Fruit fly (Drosophila melanogaster) whole organism, embryonic: ENCODE measurements around the gene Traf4.

ENCODE experiments used
- Atf6 ChIP-seq: fragments of 200-800 bp; sonication (Bioruptor generic); IDR thresholded peaks from 2 replicates; pipeline ENCODE4 v1.3.6; 2022; ENCODE audit warnings: missing biosample characterization, missing genetic modification characterization
- Awh ChIP-seq: fragments of 200-800 bp; sonication (Bioruptor generic); IDR thresholded peaks from 2 replicates; pipeline ENCODE4, ENCODE4 v1.3.6; 2022; ENCODE audit warnings: missing biosample characterization, missing genetic modification characterization
- Blimp-1 ChIP-seq: fragments of 200-800 bp; sonication (Bioruptor generic); optimal IDR thresholded peaks from 3 replicates; lab custom pipeline; 2018; ENCODE audit warnings: missing biosample characterization, missing genetic modification characterization, mild to moderate bottlenecking, moderate library complexity, missing genetic modification reagents
- BtbVII ChIP-seq: fragments of 200-800 bp; sonication (Bioruptor generic); optimal IDR thresholded peaks from 3 replicates; lab custom pipeline; 2017; ENCODE audit warnings: missing biosample characterization, mild to moderate bottlenecking, missing genetic modification characterization
- CG10431 ChIP-seq: fragments of 200-800 bp; sonication (Bioruptor generic); optimal IDR thresholded peaks from 3 replicates; lab custom pipeline; 2018; ENCODE audit warnings: missing biosample characterization, mild to moderate bottlenecking, missing genetic modification characterization
- CG12104 ChIP-seq: fragments of 200-800 bp; sonication (Bioruptor generic); optimal IDR thresholded peaks from 3 replicates; lab custom pipeline; 2016; ENCODE audit warnings: missing biosample characterization, missing genetic modification characterization
- CG12155 ChIP-seq: fragments of 200-800 bp; sonication (Bioruptor generic); optimal IDR thresholded peaks from 3 replicates; lab custom pipeline; 2016; ENCODE audit warnings: missing biosample characterization, missing genetic modification characterization
- CG13894 ChIP-seq: fragments of 200-800 bp; sonication (Bioruptor generic); optimal IDR thresholded peaks from 3 replicates; lab custom pipeline; 2018; ENCODE audit warnings: missing biosample characterization, mild to moderate bottlenecking, missing genetic modification characterization, moderate library complexity
- CG15073 ChIP-seq: fragments of 200-800 bp; sonication (Bioruptor generic); optimal IDR thresholded peaks from 2 replicates; lab custom pipeline; 2016; ENCODE audit warnings: missing biosample characterization, missing genetic modification characterization
- CG15696 ChIP-seq: fragments of 200-800 bp; sonication (Bioruptor generic); optimal IDR thresholded peaks from 2 replicates; lab custom pipeline; 2019; ENCODE audit warnings: missing biosample characterization, mild to moderate bottlenecking, missing genetic modification characterization, moderate library complexity
- CG1647 ChIP-seq: fragments of 200-800 bp; sonication (Bioruptor generic); optimal IDR thresholded peaks from 3 replicates; lab custom pipeline; 2016; ENCODE audit warnings: missing biosample characterization, missing genetic modification characterization
- CG18764 ChIP-seq: fragments of 200-800 bp; sonication (Bioruptor generic); optimal IDR thresholded peaks from 3 replicates; lab custom pipeline; 2016; ENCODE audit warnings: missing biosample characterization, missing genetic modification characterization
- CG3838 ChIP-seq: fragments of 200-800 bp; sonication (Bioruptor generic); optimal IDR thresholded peaks from 3 replicates; lab custom pipeline; 2016; ENCODE audit warnings: missing biosample characterization, missing genetic modification characterization
- CG5245 ChIP-seq: fragments of 200-800 bp; sonication (Bioruptor generic); optimal IDR thresholded peaks from 3 replicates; lab custom pipeline; 2016; ENCODE audit warnings: missing biosample characterization, missing genetic modification characterization
- CG5953 ChIP-seq: fragments of 200-800 bp; sonication (Bioruptor generic); IDR thresholded peaks from 2 replicates; pipeline ENCODE4 v1.3.6; 2022; ENCODE audit warnings: missing biosample characterization, missing genetic modification characterization
- CG6654 ChIP-seq: fragments of 200-800 bp; sonication (Bioruptor generic); optimal IDR thresholded peaks from 2 replicates; lab custom pipeline; 2017; ENCODE audit warnings: missing biosample characterization, mild to moderate bottlenecking, missing genetic modification characterization
- CG7556 ChIP-seq: fragments of 200-800 bp; sonication (Bioruptor generic); optimal IDR thresholded peaks from 2 replicates; lab custom pipeline; 2017; ENCODE audit warnings: missing biosample characterization, mild to moderate bottlenecking, missing genetic modification characterization
- D19A ChIP-seq: fragments of 200-800 bp; optimal IDR thresholded peaks from 3 replicates; lab custom pipeline; 2019; ENCODE audit warnings: missing biosample characterization, mild to moderate bottlenecking, missing genetic modification characterization, moderate library complexity
- Dfd ChIP-seq, 2 experiments: fragments of >200 bp; optimal IDR thresholded peaks; 2 replicates each; lab custom pipeline; 2017; ENCODE audit warnings: missing biosample characterization in 2 of 2, missing genetic modification characterization in 2 of 2
- Dll ChIP-seq: fragments of 200-800 bp; sonication (Bioruptor generic); IDR thresholded peaks from 4 replicates; pipeline ENCODE4 v1.3.6; 2022; ENCODE audit warnings: missing biosample characterization, missing genetic modification characterization; ENCODE audit not compliant: partially characterized antibody
- Hand ChIP-seq: fragments of 200-800 bp; sonication (Bioruptor generic); optimal IDR thresholded peaks from 2 replicates; lab custom pipeline; 2017; ENCODE audit warnings: mild to moderate bottlenecking, missing biosample characterization, missing genetic modification reagents, missing genetic modification characterization
- Hey ChIP-seq: fragments of 200-800 bp; sonication (Bioruptor generic); optimal IDR thresholded peaks from 3 replicates; lab custom pipeline; 2018; ENCODE audit warnings: missing biosample characterization, mild to moderate bottlenecking, missing genetic modification characterization
- HmgD ChIP-seq: fragments of 200-800 bp; sonication (Bioruptor generic); optimal IDR thresholded peaks from 3 replicates; lab custom pipeline; 2016; ENCODE audit warnings: missing biosample characterization, missing genetic modification characterization
- Hr51 ChIP-seq, 2 experiments: fragments of 200-800 bp; sonication (Bioruptor generic); optimal IDR thresholded peaks; 2 replicates in 1 of 2; 3 replicates in 1 of 2; lab custom pipeline; 2016 to 2018; ENCODE audit warnings: missing biosample characterization in 2 of 2, missing genetic modification characterization in 2 of 2, mild to moderate bottlenecking in 1 of 2, moderate library complexity in 1 of 2
- Kr ChIP-seq: fragments of 200-800 bp; sonication (Bioruptor generic); optimal IDR thresholded peaks from 2 replicates; lab custom pipeline; 2017; ENCODE audit warnings: missing biosample characterization, mild to moderate bottlenecking, missing genetic modification characterization
- MBD-R2 ChIP-seq: fragments of 200-800 bp; sonication (Bioruptor generic); IDR thresholded peaks from 2 replicates; pipeline ENCODE4 v1.3.6; 2022; ENCODE audit warnings: missing biosample characterization, missing genetic modification characterization
- Max ChIP-seq: fragments of 200-800 bp; sonication (Bioruptor generic); optimal IDR thresholded peaks from 2 replicates; lab custom pipeline; 2016; ENCODE audit warnings: missing biosample characterization, mild to moderate bottlenecking, missing genetic modification characterization
- Mrtf ChIP-seq: fragments of 200-800 bp; sonication (Bioruptor generic); IDR thresholded peaks from 3 replicates; pipeline ENCODE4 v1.3.6; 2022; ENCODE audit warnings: missing biosample characterization, missing genetic modification characterization
- NK7.1 ChIP-seq: fragments of 200-800 bp; sonication (Bioruptor generic); optimal IDR thresholded peaks from 3 replicates; lab custom pipeline; 2016; ENCODE audit warnings: missing biosample characterization, missing genetic modification characterization
- Opbp ChIP-seq: fragments of 200-800 bp; sonication (Bioruptor generic); IDR thresholded peaks from 3 replicates; pipeline ENCODE4 v1.3.6; 2022; ENCODE audit warnings: missing biosample characterization, missing genetic modification characterization; ENCODE audit not compliant: partially characterized antibody
- Ptx1 ChIP-seq: fragments of 200-800 bp; sonication (Bioruptor generic); IDR thresholded peaks from 2 replicates; pipeline ENCODE4 v1.3.6; 2022; ENCODE audit warnings: missing biosample characterization, missing genetic modification characterization
- Sox100B ChIP-seq: fragments of 200-800 bp; sonication (Bioruptor generic); optimal IDR thresholded peaks from 3 replicates; lab custom pipeline; 2018; ENCODE audit warnings: missing biosample characterization, mild to moderate bottlenecking, missing genetic modification characterization
- Trl ChIP-seq, 3 experiments: fragments of >200 bp in 2 of 3; fragments of 200-800 bp in 1 of 3; sonication (Bioruptor generic) in 1 of 3; optimal IDR thresholded peaks; 2 replicates in 1 of 3; 3 replicates in 2 of 3; lab custom pipeline; 2016 to 2017; ENCODE audit warnings: missing biosample characterization in 1 of 3, missing genetic modification characterization in 1 of 3
- ac ChIP-seq: fragments of 200-800 bp; sonication (Bioruptor generic); optimal IDR thresholded peaks from 3 replicates; lab custom pipeline; 2017; ENCODE audit warnings: missing biosample characterization, mild to moderate bottlenecking, missing genetic modification characterization
- caup ChIP-seq: fragments of 200-800 bp; sonication (Bioruptor generic); optimal IDR thresholded peaks from 3 replicates; lab custom pipeline; 2017; ENCODE audit warnings: missing biosample characterization, mild to moderate bottlenecking, missing genetic modification characterization, moderate library complexity; ENCODE audit not compliant: severe bottlenecking
- danr ChIP-seq: fragments of 200-800 bp; sonication (Bioruptor generic); IDR thresholded peaks from 2 replicates; pipeline ENCODE4 v1.3.6; 2022; ENCODE audit warnings: missing biosample characterization, missing genetic modification characterization
- dmrt99B ChIP-seq: fragments of 200-800 bp; sonication (Bioruptor generic); optimal IDR thresholded peaks from 2 replicates; lab custom pipeline; 2018; ENCODE audit warnings: missing biosample characterization, mild to moderate bottlenecking, missing genetic modification characterization, moderate library complexity
- gsb ChIP-seq: fragments of 200-800 bp; sonication (Bioruptor generic); IDR thresholded peaks from 2 replicates; pipeline ENCODE4 v1.3.6; 2022; ENCODE audit warnings: missing biosample characterization, missing genetic modification characterization
- klu ChIP-seq: fragments of 200-800 bp; sonication (Bioruptor generic); IDR thresholded peaks from 2 replicates; pipeline ENCODE4 v1.3.6; 2022; ENCODE audit warnings: missing biosample characterization, missing genetic modification characterization
- otp ChIP-seq: fragments of 200-800 bp; sonication (Bioruptor generic); IDR thresholded peaks from 3 replicates; pipeline ENCODE4, ENCODE4 v1.3.6; 2022; ENCODE audit warnings: missing biosample characterization, missing genetic modification characterization
- psq ChIP-seq: fragments of 200-800 bp; sonication (Bioruptor generic); optimal IDR thresholded peaks from 2 replicates; lab custom pipeline; 2017; ENCODE audit warnings: missing biosample characterization, missing genetic modification characterization
- pzg ChIP-seq: fragments of 200-800 bp; sonication (Bioruptor generic); optimal IDR thresholded peaks from 3 replicates; lab custom pipeline; 2018; ENCODE audit warnings: missing biosample characterization, mild to moderate bottlenecking, missing genetic modification characterization, moderate library complexity
- schlank ChIP-seq: fragments of 200-800 bp; sonication (Bioruptor generic); optimal IDR thresholded peaks from 2 replicates; lab custom pipeline; 2018; ENCODE audit warnings: missing biosample characterization, mild to moderate bottlenecking, missing genetic modification characterization
- stwl ChIP-seq: fragments of 200-800 bp; sonication (Bioruptor generic); optimal IDR thresholded peaks from 3 replicates; lab custom pipeline; 2018; ENCODE audit warnings: missing biosample characterization, mild to moderate bottlenecking, missing genetic modification characterization, moderate library complexity
- tap ChIP-seq: fragments of 200-800 bp; optimal IDR thresholded peaks from 3 replicates; lab custom pipeline; 2019; ENCODE audit warnings: missing biosample characterization, mild to moderate bottlenecking, missing genetic modification characterization, moderate library complexity
- ttk ChIP-seq: fragments of 200-800 bp; sonication (Bioruptor generic); IDR thresholded peaks from 2 replicates; pipeline ENCODE4 v2.1.2; 2022; ENCODE audit warnings: missing biosample characterization, missing genetic modification characterization
- wdn ChIP-seq: fragments of 200-800 bp; sonication (Bioruptor generic); IDR thresholded peaks from 2 replicates; pipeline ENCODE4 v1.3.6; 2022; ENCODE audit warnings: missing biosample characterization, missing genetic modification characterization
- wek ChIP-seq: fragments of 200-800 bp; sonication (Bioruptor generic); optimal IDR thresholded peaks from 3 replicates; lab custom pipeline; 2018; ENCODE audit warnings: missing biosample characterization, mild to moderate bottlenecking, missing genetic modification characterization, moderate library complexity
- yki ChIP-seq: fragments of >200 bp; optimal IDR thresholded peaks from 3 replicates; lab custom pipeline; 2018

Gene Traf4

DNA sequence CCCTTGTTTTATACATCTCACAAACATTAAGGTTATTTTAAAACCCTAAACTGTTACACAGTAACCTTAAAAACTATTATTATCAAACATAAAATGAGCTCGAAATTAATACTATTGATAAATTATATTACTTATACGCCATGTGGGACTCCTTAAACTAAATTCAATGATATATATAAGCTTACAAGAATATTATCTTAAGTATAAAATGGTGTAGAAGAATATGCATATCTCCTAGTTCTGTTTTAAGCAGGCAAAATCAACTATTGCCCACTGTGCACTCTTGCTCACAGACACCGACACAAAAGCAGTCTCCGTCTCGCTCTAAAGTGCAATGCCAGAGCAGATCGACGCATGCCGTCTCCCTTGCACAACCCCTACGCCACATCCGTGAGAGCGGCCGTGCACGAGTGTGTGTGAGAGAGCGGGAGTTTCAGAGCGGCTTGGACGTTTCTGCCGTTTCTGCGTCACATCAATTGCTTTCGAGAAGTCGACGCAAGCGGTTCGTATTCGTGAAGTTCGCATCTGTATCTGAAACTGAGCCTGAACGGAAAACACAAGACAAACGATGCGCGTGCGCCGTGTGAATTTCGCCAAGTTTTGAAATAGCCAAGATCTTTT is 9.9 kb downstream of the Traf4 start (continued):
- TF ChIP-seq CG1647 (GFP tag; lab: Kevin White, UChicago): no peak
- TF ChIP-seq Awh (GFP tag; lab: Robert Waterston, UW): peak; percentile 33; the same call in 1 of the 2 replicates
- no peak for TF ChIP-seq psq (GFP tag; lab: Kevin White, UChicago)
- peak; percentile 80 for TF ChIP-seq Kr (GFP tag; lab: Kevin White, UChicago)
- TF ChIP-seq CG12155 (GFP tag; lab: Kevin White, UChicago): peak; percentile 7
- peak; percentile 61 to 95 for TF ChIP-seq Trl (optimal IDR thresholded peaks at IDR 0.05; lab: Kevin White, UChicago)
- peak; percentile 17 for TF ChIP-seq Trl (GFP tag; optimal IDR thresholded peaks at IDR 0.05; lab: Kevin White, UChicago)
- peak; percentile 69 for TF ChIP-seq ac (GFP tag; lab: Kevin White, UChicago)
- TF ChIP-seq CG18764 (GFP tag; lab: Kevin White, UChicago): peak; percentile 33
- no peak for TF ChIP-seq Hand (GFP tag; lab: Kevin White, UChicago)
- no peak for TF ChIP-seq CG13894 (tag; lab: Kevin White, UChicago)
- no peak for TF ChIP-seq CG5245
- TF ChIP-seq CG7556 (GFP tag; lab: Kevin White, UChicago): peak; percentile 75
- TF ChIP-seq Dll (GFP tag; lab: Robert Waterston, UW): 0 out of 4 replicates have a peak, but pooled peaks have one; percentile 37
- TF ChIP-seq CG12104 (GFP tag; lab: Kevin White, UChicago): peak; percentile 28
- TF ChIP-seq otp (GFP tag; lab: Robert Waterston, UW): no peak
- peak; percentile 53; the same call in 1 of the 3 replicates for TF ChIP-seq Opbp (GFP tag; lab: Robert Waterston, UW)
- TF ChIP-seq Blimp-1 (GFP tag; lab: Kevin White, UChicago): peak; percentile 59
- no peak for TF ChIP-seq Dfd (GFP tag; optimal IDR thresholded peaks at IDR 0.05; lab: Kevin White, UChicago)
- TF ChIP-seq CG15696 (tag; lab: Kevin White, UChicago): peak; percentile 92
- TF ChIP-seq NK7.1 (GFP tag; lab: Kevin White, UChicago): no peak
- peak; percentile 12 for TF ChIP-seq CG10431 (GFP tag; lab: Kevin White, UChicago)
- TF ChIP-seq Atf6: no peak
- peak; percentile 15 for TF ChIP-seq stwl (tag; lab: Kevin White, UChicago)
- TF ChIP-seq danr: no peak
- TF ChIP-seq Ptx1: peak; percentile 56
- TF ChIP-seq yki: peak; percentile 85
- no peak for TF ChIP-seq CG15073 (GFP tag; lab: Kevin White, UChicago)
- no peak for TF ChIP-seq pzg (GFP tag; lab: Kevin White, UChicago)
- TF ChIP-seq tap (tag; lab: Kevin White, UChicago): peak; percentile 38
- 0 out of 3 replicates have a peak, but pooled peaks have one; percentile 41 for TF ChIP-seq Mrtf (GFP tag; lab: Robert Waterston, UW)
- TF ChIP-seq CG6654 (GFP tag; lab: Kevin White, UChicago): no peak
- peak; percentile 41 for TF ChIP-seq BtbVII
- no peak for TF ChIP-seq klu (GFP tag; lab: Robert Waterston, UW)
- TF ChIP-seq schlank (tag; lab: Kevin White, UChicago): no peak
- TF ChIP-seq wdn (GFP tag; lab: Robert Waterston, UW): no peak
- TF ChIP-seq caup: no peak
- TF ChIP-seq D19A: peak; percentile 82
- no peak for TF ChIP-seq gsb (GFP tag; lab: Robert Waterston, UW)
- TF ChIP-seq HmgD (GFP tag; lab: Kevin White, UChicago): peak; percentile 33
- peak; percentile 10 for TF ChIP-seq wek (GFP tag; lab: Kevin White, UChicago)
- no peak for TF ChIP-seq Hey (tag; lab: Kevin White, UChicago)
- TF ChIP-seq CG3838: no peak
- TF ChIP-seq CG5953: no peak
- 0 out of 2 replicates have a peak, but pooled peaks have one; percentile 46 for TF ChIP-seq ttk (GFP tag; lab: Robert Waterston, UW)
- TF ChIP-seq Sox100B (GFP tag; lab: Kevin White, UChicago): peak; percentile 73
- peak; percentile 75 for TF ChIP-seq dmrt99B (tag; lab: Kevin White, UChicago)
- TF ChIP-seq Max: peak; percentile 13
- no peak for TF ChIP-seq MBD-R2 (GFP tag; lab: Robert Waterston, UW)
- TF ChIP-seq Hr51 (GFP tag; optimal IDR thresholded peaks at IDR 0.05; lab: Kevin White, UChicago): peak in 1 of 2 experiments; percentile 74
